Worm (Caenorhabditis elegans): Measurements from ENCODE around the gene egrh-2.

ce11 chrIV:976372-976771, 13.9 kb downstream of the egrh-2 start:
- TF ChIP-seq mdl-1 (tag; optimal IDR thresholded peaks at IDR 0.05): no peak
- TF ChIP-seq elt-2 (tag; optimal IDR thresholded peaks at IDR 0.05): peak; percentile 55
- TF ChIP-seq ceh-28 (tag; optimal IDR thresholded peaks at IDR 0.05): no peak
- no peak for TF ChIP-seq skn-1 (tag; optimal IDR thresholded peaks at IDR 0.05)

Data from whole organism, L3 larva.